Fruit fly (Drosophila melanogaster) whole organism, embryonic: ENCODE measurements around the gene mRpL13.

ENCODE experiments used
- Blimp-1 ChIP-seq: fragments of 200-800 bp; sonication (Bioruptor generic); optimal IDR thresholded peaks from 3 replicates; lab custom pipeline; 2018; ENCODE audit warnings: missing biosample characterization, missing genetic modification characterization, mild to moderate bottlenecking, moderate library complexity, missing genetic modification reagents
- C15 ChIP-seq: fragments of 200-800 bp; sonication (Bioruptor generic); IDR thresholded peaks from 3 replicates; pipeline ENCODE4 v1.3.6; 2022; ENCODE audit warnings: missing biosample characterization, missing genetic modification characterization
- CG10543 ChIP-seq: fragments of 200-800 bp; sonication (Bioruptor generic); optimal IDR thresholded peaks from 3 replicates; lab custom pipeline; 2017; ENCODE audit warnings: missing biosample characterization, mild to moderate bottlenecking, missing genetic modification characterization, moderate library complexity
- CG11247 ChIP-seq: fragments of 200-800 bp; sonication (Bioruptor generic); IDR thresholded peaks from 2 replicates; pipeline ENCODE4 v1.3.6; 2022; ENCODE audit warnings: missing biosample characterization, missing genetic modification characterization
- CG11398 ChIP-seq: fragments of 200-800 bp; sonication (Bioruptor generic); optimal IDR thresholded peaks from 2 replicates; lab custom pipeline; 2016; ENCODE audit warnings: missing biosample characterization, missing genetic modification characterization
- CG14014 ChIP-seq: fragments of 200-800 bp; sonication (Bioruptor generic); IDR thresholded peaks from 2 replicates; pipeline ENCODE4 v1.3.6; 2022; ENCODE audit warnings: missing biosample characterization, missing genetic modification characterization
- CG14965 ChIP-seq: fragments of 200-800 bp; sonication (Bioruptor generic); optimal IDR thresholded peaks from 2 replicates; lab custom pipeline; 2016; ENCODE audit warnings: missing biosample characterization, missing genetic modification characterization, borderline replicate concordance
- CG15479 ChIP-seq: fragments of 200-800 bp; sonication (Bioruptor generic); optimal IDR thresholded peaks from 3 replicates; lab custom pipeline; 2019; ENCODE audit warnings: missing biosample characterization, mild to moderate bottlenecking, missing genetic modification characterization, moderate library complexity
- CG1603 ChIP-seq: fragments of 200-800 bp; sonication (Bioruptor generic); optimal IDR thresholded peaks from 2 replicates; lab custom pipeline; 2019; ENCODE audit warnings: missing biosample characterization, mild to moderate bottlenecking, missing genetic modification characterization, moderate library complexity
- CG17359 ChIP-seq: fragments of 200-800 bp; sonication (Bioruptor generic); optimal IDR thresholded peaks from 3 replicates; lab custom pipeline; 2018; ENCODE audit warnings: missing biosample characterization, mild to moderate bottlenecking, missing genetic modification characterization, moderate library complexity
- CG18619 ChIP-seq: fragments of 200-800 bp; sonication (Bioruptor generic); optimal IDR thresholded peaks from 3 replicates; lab custom pipeline; 2017; ENCODE audit warnings: missing biosample characterization, mild to moderate bottlenecking, missing genetic modification characterization
- CG2678 ChIP-seq: fragments of 200-800 bp; sonication (Bioruptor generic); optimal IDR thresholded peaks from 3 replicates; lab custom pipeline; 2019; ENCODE audit warnings: missing biosample characterization, mild to moderate bottlenecking, missing genetic modification characterization, moderate library complexity
- CG2875 ChIP-seq: fragments of 200-800 bp; sonication (Bioruptor generic); optimal IDR thresholded peaks from 2 replicates; lab custom pipeline; 2017; ENCODE audit warnings: missing biosample characterization, mild to moderate bottlenecking, missing genetic modification characterization, missing genetic modification reagents
- CG32532 ChIP-seq: fragments of 200-800 bp; sonication (Bioruptor generic); IDR thresholded peaks from 2 replicates; pipeline ENCODE4 v1.3.6; 2022; ENCODE audit warnings: missing biosample characterization, missing genetic modification characterization
- CG33557 ChIP-seq: fragments of 200-800 bp; sonication (Bioruptor generic); optimal IDR thresholded peaks from 2 replicates; lab custom pipeline; 2019; ENCODE audit warnings: missing biosample characterization, mild to moderate bottlenecking, missing genetic modification characterization, moderate library complexity
- CG3838 ChIP-seq: fragments of 200-800 bp; sonication (Bioruptor generic); optimal IDR thresholded peaks from 3 replicates; lab custom pipeline; 2016; ENCODE audit warnings: missing biosample characterization, missing genetic modification characterization
- CG4730 ChIP-seq: fragments of 200-800 bp; sonication (Bioruptor generic); IDR thresholded peaks from 2 replicates; pipeline ENCODE4 v1.3.6; 2022; ENCODE audit warnings: missing biosample characterization, missing genetic modification characterization
- CG7556 ChIP-seq: fragments of 200-800 bp; sonication (Bioruptor generic); optimal IDR thresholded peaks from 2 replicates; lab custom pipeline; 2017; ENCODE audit warnings: missing biosample characterization, mild to moderate bottlenecking, missing genetic modification characterization
- CG7928 ChIP-seq: fragments of 200-800 bp; sonication (Bioruptor generic); optimal IDR thresholded peaks from 2 replicates; lab custom pipeline; 2017; ENCODE audit warnings: missing biosample characterization, mild to moderate bottlenecking, missing genetic modification characterization
- CG7963 ChIP-seq: fragments of 200-800 bp; sonication (Bioruptor generic); IDR thresholded peaks from 3 replicates; pipeline ENCODE4 v1.3.6; 2022; ENCODE audit warnings: missing biosample characterization, missing genetic modification characterization; ENCODE audit not compliant: partially characterized antibody
- CG8089 ChIP-seq: fragments of 200-800 bp; sonication (Bioruptor generic); optimal IDR thresholded peaks from 3 replicates; lab custom pipeline; 2016; ENCODE audit warnings: missing biosample characterization, missing genetic modification characterization
- CG9609 ChIP-seq: fragments of 200-800 bp; sonication (Bioruptor generic); optimal IDR thresholded peaks from 3 replicates; lab custom pipeline; 2016; ENCODE audit warnings: missing biosample characterization, missing genetic modification characterization
- CG9932 ChIP-seq: fragments of 200-800 bp; sonication (Bioruptor generic); IDR thresholded peaks from 2 replicates; pipeline ENCODE4 v1.3.6; 2022; ENCODE audit warnings: missing biosample characterization, missing genetic modification characterization
- Dad ChIP-seq: fragments of 200-800 bp; sonication (Bioruptor generic); optimal IDR thresholded peaks from 3 replicates; lab custom pipeline; 2016; ENCODE audit warnings: missing biosample characterization, missing genetic modification characterization
- Dip3 ChIP-seq: fragments of 200-800 bp; sonication (Bioruptor generic); optimal IDR thresholded peaks from 3 replicates; lab custom pipeline; 2016; ENCODE audit warnings: missing biosample characterization, missing genetic modification characterization
- Fer2 ChIP-seq: fragments of 200-800 bp; sonication (Bioruptor generic); optimal IDR thresholded peaks from 2 replicates; lab custom pipeline; 2018; ENCODE audit warnings: missing biosample characterization, mild to moderate bottlenecking, missing genetic modification characterization, moderate library complexity
- Jarid2 ChIP-seq: fragments of 200-800 bp; sonication (Bioruptor generic); optimal IDR thresholded peaks from 3 replicates; lab custom pipeline; 2017; ENCODE audit warnings: mild to moderate bottlenecking, missing biosample characterization, missing genetic modification reagents, missing genetic modification characterization
- Med ChIP-seq: fragments of 200-800 bp; sonication (Bioruptor generic); peaks from one replicate; lab custom pipeline; 2016; ENCODE audit warnings: missing biosample characterization, missing genetic modification characterization, mild to moderate bottlenecking, inconsistent platforms, moderate library complexity
- NC2β ChIP-seq: fragments of 200-800 bp; sonication (Bioruptor generic); optimal IDR thresholded peaks from 2 replicates; lab custom pipeline; 2016; ENCODE audit warnings: missing biosample characterization, missing genetic modification characterization
- Nf-YC ChIP-seq: fragments of 200-800 bp; optimal IDR thresholded peaks from 3 replicates; lab custom pipeline; 2019; ENCODE audit warnings: missing biosample characterization, mild to moderate bottlenecking, missing genetic modification characterization, moderate library complexity
- Optix ChIP-seq: fragments of 200-800 bp; sonication (Bioruptor generic); IDR thresholded peaks from 3 replicates; pipeline ENCODE4 v1.3.6; 2022; ENCODE audit warnings: missing biosample characterization, missing genetic modification characterization
- Poxn ChIP-seq: fragments of 200-800 bp; sonication (Bioruptor generic); IDR thresholded peaks from 2 replicates; pipeline ENCODE4 v1.3.6; 2022; ENCODE audit warnings: missing biosample characterization, missing genetic modification characterization
- Side ChIP-seq: fragments of 200-800 bp; sonication (Bioruptor generic); optimal IDR thresholded peaks from 2 replicates; lab custom pipeline; 2016; ENCODE audit warnings: missing biosample characterization, missing genetic modification characterization
- ash1 ChIP-seq: fragments of 200-800 bp; sonication (Bioruptor generic); optimal IDR thresholded peaks from 2 replicates; lab custom pipeline; 2018; ENCODE audit warnings: missing biosample characterization, mild to moderate bottlenecking, missing genetic modification characterization
- az2 ChIP-seq: fragments of 200-800 bp; sonication (Bioruptor generic); optimal IDR thresholded peaks from 3 replicates; lab custom pipeline; 2016; ENCODE audit warnings: missing biosample characterization, missing genetic modification characterization
- chif ChIP-seq, 2 experiments: fragments of 200-800 bp; sonication (Bioruptor generic); optimal IDR thresholded peaks; 3 replicates each; lab custom pipeline; 2016; ENCODE audit warnings: missing biosample characterization in 2 of 2, missing genetic modification characterization in 2 of 2
- ci ChIP-seq: fragments of 200-800 bp; sonication (Bioruptor generic); IDR thresholded peaks from 3 replicates; pipeline ENCODE4 v1.3.6; 2022; ENCODE audit warnings: missing biosample characterization, missing genetic modification characterization
- ham ChIP-seq: fragments of 200-800 bp; sonication (Bioruptor generic); IDR thresholded peaks from 2 replicates; pipeline ENCODE4 v1.3.6; 2022; ENCODE audit warnings: missing biosample characterization, missing genetic modification characterization
- ken ChIP-seq: fragments of 200-800 bp; sonication (Bioruptor generic); IDR thresholded peaks from 3 replicates; pipeline ENCODE4 v1.3.6; 2022; ENCODE audit warnings: missing biosample characterization, missing genetic modification characterization
- odd ChIP-seq: fragments of 200-800 bp; sonication (Bioruptor generic); optimal IDR thresholded peaks from 2 replicates; lab custom pipeline; 2017; ENCODE audit warnings: missing biosample characterization, mild to moderate bottlenecking, missing genetic modification characterization
- pita ChIP-seq: fragments of 200-800 bp; sonication (Bioruptor generic); optimal IDR thresholded peaks from 2 replicates; lab custom pipeline; 2017; ENCODE audit warnings: missing biosample characterization, mild to moderate bottlenecking, missing genetic modification characterization
- run ChIP-seq: fragments of 200-800 bp; sonication (Bioruptor generic); optimal IDR thresholded peaks from 3 replicates; lab custom pipeline; 2018; ENCODE audit warnings: missing biosample characterization, mild to moderate bottlenecking, missing genetic modification characterization
- schlank ChIP-seq: fragments of 200-800 bp; sonication (Bioruptor generic); optimal IDR thresholded peaks from 2 replicates; lab custom pipeline; 2018; ENCODE audit warnings: missing biosample characterization, mild to moderate bottlenecking, missing genetic modification characterization
- sens ChIP-seq: fragments of 200-800 bp; sonication (Bioruptor generic); peaks from one replicate; lab custom pipeline; 2016; ENCODE audit warnings: missing biosample characterization, missing genetic modification characterization
- sr ChIP-seq: fragments of 200-800 bp; sonication (Bioruptor generic); IDR thresholded peaks from 3 replicates; pipeline ENCODE4 v1.3.6; 2022; ENCODE audit warnings: missing biosample characterization, missing genetic modification characterization
- tio ChIP-seq: fragments of 200-800 bp; sonication (Bioruptor generic); optimal IDR thresholded peaks from 2 replicates; lab custom pipeline; 2017; ENCODE audit warnings: missing biosample characterization, missing genetic modification characterization, inconsistent platforms
- vvl ChIP-seq: fragments of 200-800 bp; sonication (Bioruptor generic); IDR thresholded peaks from 2 replicates; pipeline ENCODE4 v1.3.6; 2022; ENCODE audit warnings: missing biosample characterization, missing genetic modification characterization
- wdn ChIP-seq: fragments of 200-800 bp; sonication (Bioruptor generic); IDR thresholded peaks from 2 replicates; pipeline ENCODE4 v1.3.6; 2022; ENCODE audit warnings: missing biosample characterization, missing genetic modification characterization

The mRpL13 gene

DNA sequence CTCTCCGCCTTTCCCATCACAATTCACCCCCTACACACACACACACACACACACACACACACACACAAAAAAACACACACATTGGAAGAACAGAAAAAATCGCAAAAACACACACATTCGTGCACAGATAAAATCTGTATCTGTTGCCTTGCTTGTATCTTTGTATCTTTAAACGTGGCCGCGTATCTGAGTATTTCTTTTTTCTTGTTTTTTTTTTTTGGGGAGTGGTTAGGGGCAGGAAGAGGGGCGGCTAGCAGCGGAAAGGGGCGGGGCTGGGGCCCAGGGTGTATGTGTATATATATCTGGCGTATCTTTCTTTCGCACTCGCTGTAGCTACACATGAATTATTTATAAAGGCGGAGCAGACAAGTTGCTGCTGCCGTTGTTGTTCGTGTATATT is 7.5 kb upstream of the mRpL13 start (continued):
- TF ChIP-seq pita (no peak), Side (GFP tag; lab: Kevin White, UChicago) (no peak), NC2β (GFP tag; lab: Kevin White, UChicago) (no peak), CG14965 (GFP tag; lab: Kevin White, UChicago) (no peak), CG8089 (GFP tag; lab: Kevin White, UChicago) (no peak), CG9609 (GFP tag; lab: Kevin White, UChicago) (no peak), ham (GFP tag; lab: Robert Waterston, UW) (no peak), ash1 (GFP tag; lab: Kevin White, UChicago) (no peak), CG7928 (GFP tag; lab: Kevin White, UChicago) (no peak), CG15479 (no peak), CG2875 (GFP tag; lab: Kevin White, UChicago) (no peak), chif (GFP tag; optimal IDR thresholded peaks at IDR 0.05; lab: Kevin White, UChicago) (no peak), Nf-YC (tag; lab: Kevin White, UChicago) (peak; percentile 52), CG33557 (GFP tag; lab: Kevin White, UChicago) (no peak), CG3838 (GFP tag; lab: Kevin White, UChicago) (no peak)

- TF ChIP-seq Poxn (GFP tag; lab: Robert Waterston, UW), result no peak
- peak; percentile 20 for TF ChIP-seq Blimp-1 (GFP tag; lab: Kevin White, UChicago)
- 0 out of 3 replicates have a peak, but pooled peaks have one; percentile 3 for TF ChIP-seq CG7963
- TF ChIP-seq CG9932 (GFP tag; lab: Robert Waterston, UW), result 0 out of 2 replicates have a peak, but pooled peaks have one; percentile 21
- TF ChIP-seq Med, result peak; percentile 37
- peak; percentile 49 for TF ChIP-seq CG10543 (GFP tag; lab: Kevin White, UChicago)
- TF ChIP-seq C15, result no peak
These were observed 5.9 kb upstream of the mRpL13 start for dm6 chr2L:18864981-18865380.

- 0 out of 2 replicates have a peak, but pooled peaks have one; percentile 25 for TF ChIP-seq vvl (GFP tag; lab: Robert Waterston, UW)
- TF ChIP-seq tio (GFP tag; lab: Kevin White, UChicago), result no peak
- peak; percentile 28 for TF ChIP-seq CG18619 (GFP tag; lab: Kevin White, UChicago)
- TF ChIP-seq CG1603 (tag; lab: Kevin White, UChicago), result peak; percentile 28
- TF ChIP-seq odd, result no peak
- TF ChIP-seq schlank (tag; lab: Kevin White, UChicago), result peak; percentile 30
- no peak for TF ChIP-seq Fer2 (tag; lab: Kevin White, UChicago)
- TF ChIP-seq CG32532 (GFP tag; lab: Robert Waterston, UW), result peak; percentile 24; the same call in 1 of the 2 replicates
- peak; percentile 16; the same call in 1 of the 2 replicates for TF ChIP-seq wdn (GFP tag; lab: Robert Waterston, UW)
- no peak for TF ChIP-seq Dip3
- TF ChIP-seq sens (GFP tag; lab: Kevin White, UChicago), result peak; percentile 20
- TF ChIP-seq ken (GFP tag; lab: Robert Waterston, UW), result 0 out of 3 replicates have a peak, but pooled peaks have one; percentile 41
- TF ChIP-seq CG9932 (GFP tag; lab: Robert Waterston, UW), result peak; percentile 42; the same call in 1 of the 2 replicates
- no peak for TF ChIP-seq CG11398
- TF ChIP-seq ci (GFP tag; lab: Robert Waterston, UW), result peak; percentile 63; the same call in 2 of the 3 replicates
- TF ChIP-seq CG7556 (GFP tag; lab: Kevin White, UChicago), result no peak
- 0 out of 3 replicates have a peak, but pooled peaks have one; percentile 14 for TF ChIP-seq sr (GFP tag; lab: Robert Waterston, UW)
- TF ChIP-seq az2 (GFP tag; lab: Kevin White, UChicago), result no peak
- TF ChIP-seq CG14014 (GFP tag; lab: Robert Waterston, UW), result peak; percentile 37; the same call in 1 of the 2 replicates
- TF ChIP-seq CG17359 (tag; lab: Kevin White, UChicago), result peak; percentile 8
- TF ChIP-seq Jarid2, result no peak
- TF ChIP-seq run (tag; lab: Kevin White, UChicago), result no peak
- TF ChIP-seq CG2678 (tag; lab: Kevin White, UChicago), result peak; percentile 17
- peak; percentile 51; the same call in 1 of the 2 replicates for TF ChIP-seq CG11247
- peak; percentile 4 for TF ChIP-seq CG2875 (GFP tag; lab: Kevin White, UChicago)
- TF ChIP-seq Optix, result 0 out of 3 replicates have a peak, but pooled peaks have one; percentile 21
- TF ChIP-seq Dad (GFP tag; lab: Kevin White, UChicago), result no peak
- no peak for TF ChIP-seq CG4730
These were observed 5.0 kb upstream of the mRpL13 start for dm6 chr2L:18864093-18864492.
